Fruit fly (Drosophila melanogaster) whole organism, embryonic: ENCODE measurements around the gene CG13392.

Experiments used
- Bgb ChIP-seq: fragments of 200-800 bp; sonication (Bioruptor generic); IDR thresholded peaks from 2 replicates; pipeline ENCODE4 v1.3.6; 2022; ENCODE audit warnings: missing biosample characterization, missing genetic modification characterization; ENCODE audit not compliant: partially characterized antibody
- CG10209 ChIP-seq: fragments of 200-800 bp; sonication (Bioruptor generic); optimal IDR thresholded peaks from 3 replicates; lab custom pipeline; 2017; ENCODE audit warnings: missing biosample characterization, mild to moderate bottlenecking, missing genetic modification characterization, missing genetic modification reagents
- CG10565 ChIP-seq: fragments of 200-800 bp; sonication (Bioruptor generic); optimal IDR thresholded peaks from 3 replicates; lab custom pipeline; 2016; ENCODE audit warnings: missing biosample characterization, mild to moderate bottlenecking, missing genetic modification characterization
- CG12659 ChIP-seq: fragments of 200-800 bp; sonication (Bioruptor generic); optimal IDR thresholded peaks from 3 replicates; lab custom pipeline; 2017; ENCODE audit warnings: mild to moderate bottlenecking, missing biosample characterization, missing genetic modification reagents, missing genetic modification characterization
- CG17361 ChIP-seq: fragments of 200-800 bp; sonication (Bioruptor generic); IDR thresholded peaks from 3 replicates; pipeline ENCODE4 v1.3.6; 2022; ENCODE audit warnings: missing biosample characterization, missing genetic modification characterization
- CG18619 ChIP-seq: fragments of 200-800 bp; sonication (Bioruptor generic); optimal IDR thresholded peaks from 3 replicates; lab custom pipeline; 2017; ENCODE audit warnings: missing biosample characterization, mild to moderate bottlenecking, missing genetic modification characterization
- CG2199 ChIP-seq: fragments of 200-800 bp; sonication (Bioruptor generic); IDR thresholded peaks from 3 replicates; pipeline ENCODE4 v1.3.6; 2022; ENCODE audit warnings: missing biosample characterization, missing genetic modification characterization
- CG2712 ChIP-seq: fragments of 200-800 bp; optimal IDR thresholded peaks from 3 replicates; lab custom pipeline; 2019; ENCODE audit warnings: missing biosample characterization, mild to moderate bottlenecking, missing genetic modification characterization, moderate library complexity
- CG32532 ChIP-seq: fragments of 200-800 bp; sonication (Bioruptor generic); IDR thresholded peaks from 2 replicates; pipeline ENCODE4 v1.3.6; 2022; ENCODE audit warnings: missing biosample characterization, missing genetic modification characterization
- CG34422 ChIP-seq: fragments of 200-800 bp; sonication (Bioruptor generic); IDR thresholded peaks from 3 replicates; pipeline ENCODE4 v1.3.6; 2022; ENCODE audit warnings: missing biosample characterization, missing genetic modification characterization
- CG3838 ChIP-seq: fragments of 200-800 bp; sonication (Bioruptor generic); optimal IDR thresholded peaks from 3 replicates; lab custom pipeline; 2016; ENCODE audit warnings: missing biosample characterization, missing genetic modification characterization
- CG4282 ChIP-seq: fragments of 200-800 bp; sonication (Bioruptor generic); optimal IDR thresholded peaks from 2 replicates; lab custom pipeline; 2016; ENCODE audit warnings: missing biosample characterization, missing genetic modification characterization
- CG5953 ChIP-seq: fragments of 200-800 bp; sonication (Bioruptor generic); IDR thresholded peaks from 2 replicates; pipeline ENCODE4 v1.3.6; 2022; ENCODE audit warnings: missing biosample characterization, missing genetic modification characterization
- CG6272 ChIP-seq: fragments of 200-800 bp; sonication (Bioruptor generic); IDR thresholded peaks from 2 replicates; pipeline ENCODE4 v1.3.6; 2022; ENCODE audit warnings: missing biosample characterization, missing genetic modification characterization
- CG6689 ChIP-seq: fragments of 200-800 bp; sonication (Bioruptor generic); IDR thresholded peaks from 2 replicates; pipeline ENCODE4 v1.3.6; 2022; ENCODE audit warnings: missing biosample characterization, missing genetic modification characterization
- CG7372 ChIP-seq: fragments of 200-800 bp; sonication (Bioruptor generic); IDR thresholded peaks from 2 replicates; pipeline ENCODE4 v1.3.6; 2022; ENCODE audit warnings: missing biosample characterization, missing genetic modification characterization
- CG7987 ChIP-seq: fragments of 200-800 bp; sonication (Bioruptor generic); optimal IDR thresholded peaks from 2 replicates; lab custom pipeline; 2018; ENCODE audit warnings: missing biosample characterization, mild to moderate bottlenecking, missing genetic modification characterization, moderate library complexity
- Camta ChIP-seq: fragments of 200-800 bp; sonication (Bioruptor generic); optimal IDR thresholded peaks from 2 replicates; lab custom pipeline; 2016; ENCODE audit warnings: missing biosample characterization, missing genetic modification characterization
- D19A ChIP-seq: fragments of 200-800 bp; optimal IDR thresholded peaks from 3 replicates; lab custom pipeline; 2019; ENCODE audit warnings: missing biosample characterization, mild to moderate bottlenecking, missing genetic modification characterization, moderate library complexity
- D19B ChIP-seq: fragments of 200-800 bp; sonication (Bioruptor generic); optimal IDR thresholded peaks from 2 replicates; lab custom pipeline; 2017; ENCODE audit warnings: missing biosample characterization, mild to moderate bottlenecking, missing genetic modification characterization
- Dad ChIP-seq: fragments of 200-800 bp; sonication (Bioruptor generic); optimal IDR thresholded peaks from 3 replicates; lab custom pipeline; 2016; ENCODE audit warnings: missing biosample characterization, missing genetic modification characterization
- Ets97D ChIP-seq: fragments of 200-800 bp; sonication (Bioruptor generic); optimal IDR thresholded peaks from 3 replicates; lab custom pipeline; 2016; ENCODE audit warnings: missing biosample characterization, missing genetic modification characterization
- Hand ChIP-seq: fragments of 200-800 bp; sonication (Bioruptor generic); optimal IDR thresholded peaks from 2 replicates; lab custom pipeline; 2017; ENCODE audit warnings: mild to moderate bottlenecking, missing biosample characterization, missing genetic modification reagents, missing genetic modification characterization
- Hey ChIP-seq: fragments of 200-800 bp; sonication (Bioruptor generic); optimal IDR thresholded peaks from 3 replicates; lab custom pipeline; 2018; ENCODE audit warnings: missing biosample characterization, mild to moderate bottlenecking, missing genetic modification characterization
- Hmx ChIP-seq: fragments of 200-800 bp; sonication (Bioruptor generic); optimal IDR thresholded peaks from 2 replicates; lab custom pipeline; 2016; ENCODE audit warnings: missing biosample characterization, missing genetic modification characterization
- Hr51 ChIP-seq, 2 experiments: fragments of 200-800 bp; sonication (Bioruptor generic); optimal IDR thresholded peaks; 2 replicates in 1 of 2; 3 replicates in 1 of 2; lab custom pipeline; 2016 to 2018; ENCODE audit warnings: missing biosample characterization in 2 of 2, missing genetic modification characterization in 2 of 2, mild to moderate bottlenecking in 1 of 2, moderate library complexity in 1 of 2
- MESR4 ChIP-seq: fragments of 200-800 bp; sonication (Bioruptor generic); optimal IDR thresholded peaks from 2 replicates; lab custom pipeline; 2018; ENCODE audit warnings: missing biosample characterization, mild to moderate bottlenecking, missing genetic modification characterization, moderate library complexity
- Mrtf ChIP-seq: fragments of 200-800 bp; sonication (Bioruptor generic); IDR thresholded peaks from 3 replicates; pipeline ENCODE4 v1.3.6; 2022; ENCODE audit warnings: missing biosample characterization, missing genetic modification characterization
- NC2β ChIP-seq: fragments of 200-800 bp; sonication (Bioruptor generic); optimal IDR thresholded peaks from 2 replicates; lab custom pipeline; 2016; ENCODE audit warnings: missing biosample characterization, missing genetic modification characterization
- NfI ChIP-seq: fragments of 200-800 bp; sonication (Bioruptor generic); optimal IDR thresholded peaks from 3 replicates; lab custom pipeline; 2018; ENCODE audit warnings: missing biosample characterization, mild to moderate bottlenecking, missing genetic modification characterization, moderate library complexity
- Optix ChIP-seq: fragments of 200-800 bp; sonication (Bioruptor generic); IDR thresholded peaks from 3 replicates; pipeline ENCODE4 v1.3.6; 2022; ENCODE audit warnings: missing biosample characterization, missing genetic modification characterization
- Xbp1 ChIP-seq: fragments of 200-800 bp; sonication (Bioruptor generic); optimal IDR thresholded peaks from 3 replicates; lab custom pipeline; 2016; ENCODE audit warnings: missing biosample characterization, mild to moderate bottlenecking, missing genetic modification characterization
- ac ChIP-seq: fragments of 200-800 bp; sonication (Bioruptor generic); optimal IDR thresholded peaks from 3 replicates; lab custom pipeline; 2017; ENCODE audit warnings: missing biosample characterization, mild to moderate bottlenecking, missing genetic modification characterization
- crc ChIP-seq: fragments of 200-800 bp; sonication (Bioruptor generic); optimal IDR thresholded peaks from 2 replicates; lab custom pipeline; 2016; ENCODE audit warnings: missing biosample characterization, missing genetic modification characterization
- da ChIP-seq: fragments of 200-800 bp; sonication (Bioruptor generic); optimal IDR thresholded peaks from 2 replicates; lab custom pipeline; 2016; ENCODE audit warnings: missing biosample characterization, missing genetic modification characterization
- dimm ChIP-seq: fragments of 200-800 bp; sonication (Bioruptor generic); IDR thresholded peaks from 2 replicates; pipeline ENCODE4 v1.3.6; 2022; ENCODE audit warnings: missing biosample characterization, missing genetic modification characterization
- dm ChIP-seq: fragments of 200-800 bp; sonication (Bioruptor generic); optimal IDR thresholded peaks from 3 replicates; lab custom pipeline; 2016; ENCODE audit warnings: missing biosample characterization, missing genetic modification characterization
- fu2 ChIP-seq: fragments of 200-800 bp; sonication (Bioruptor generic); optimal IDR thresholded peaks from 2 replicates; lab custom pipeline; 2016; ENCODE audit warnings: missing biosample characterization, missing genetic modification characterization
- gce ChIP-seq: fragments of 200-800 bp; sonication (Bioruptor generic); IDR thresholded peaks from 3 replicates; pipeline ENCODE4 v1.3.6; 2022; ENCODE audit warnings: missing biosample characterization, missing genetic modification characterization
- gem ChIP-seq: fragments of 200-800 bp; sonication (Bioruptor generic); optimal IDR thresholded peaks from 2 replicates; lab custom pipeline; 2019; ENCODE audit warnings: missing biosample characterization, mild to moderate bottlenecking, missing genetic modification characterization, moderate library complexity
- grau ChIP-seq: fragments of 200-800 bp; optimal IDR thresholded peaks from 3 replicates; lab custom pipeline; 2019; ENCODE audit warnings: missing biosample characterization, mild to moderate bottlenecking, missing genetic modification characterization, moderate library complexity
- hb ChIP-seq: fragments of 200-800 bp; sonication (Bioruptor generic); IDR thresholded peaks from 3 replicates; pipeline ENCODE4 v1.3.6; 2022; ENCODE audit warnings: missing biosample characterization, missing genetic modification characterization; ENCODE audit not compliant: partially characterized antibody
- hbn ChIP-seq: fragments of 200-800 bp; sonication (Bioruptor generic); IDR thresholded peaks from 2 replicates; pipeline ENCODE4 v1.3.6; 2022; ENCODE audit warnings: missing biosample characterization, missing genetic modification characterization; ENCODE audit not compliant: partially characterized antibody
- hkb ChIP-seq, 2 experiments: fragments of 200-800 bp in 1 of 2; fragments of >200 bp in 1 of 2; sonication (Bioruptor generic) in 1 of 2; IDR thresholded peaks in 1 of 2; optimal IDR thresholded peaks in 1 of 2; 2 replicates each; pipeline versions ENCODE4 v1.3.6 to Lab custom; 2017 to 2022; ENCODE audit warnings: missing biosample characterization in 1 of 2, missing genetic modification characterization in 1 of 2
- nom ChIP-seq: fragments of 200-800 bp; sonication (Bioruptor generic); optimal IDR thresholded peaks from 2 replicates; lab custom pipeline; 2017; ENCODE audit warnings: missing biosample characterization, missing genetic modification characterization, mild to moderate bottlenecking, moderate library complexity, missing genetic modification reagents
- pb ChIP-seq: fragments of 200-800 bp; sonication (Bioruptor generic); optimal IDR thresholded peaks from 3 replicates; lab custom pipeline; 2016; ENCODE audit warnings: missing biosample characterization, missing genetic modification characterization
- pros ChIP-seq: fragments of 200-800 bp; sonication (Bioruptor generic); optimal IDR thresholded peaks from 3 replicates; lab custom pipeline; 2019; ENCODE audit warnings: missing biosample characterization, mild to moderate bottlenecking, missing genetic modification characterization, moderate library complexity
- sens ChIP-seq: fragments of 200-800 bp; sonication (Bioruptor generic); peaks from one replicate; lab custom pipeline; 2016; ENCODE audit warnings: missing biosample characterization, missing genetic modification characterization
- sim ChIP-seq: fragments of 200-800 bp; sonication (Bioruptor generic); IDR thresholded peaks from 2 replicates; pipeline ENCODE4 v1.3.6; 2022; ENCODE audit warnings: missing biosample characterization, missing genetic modification characterization

Gene CG13392

DNA sequence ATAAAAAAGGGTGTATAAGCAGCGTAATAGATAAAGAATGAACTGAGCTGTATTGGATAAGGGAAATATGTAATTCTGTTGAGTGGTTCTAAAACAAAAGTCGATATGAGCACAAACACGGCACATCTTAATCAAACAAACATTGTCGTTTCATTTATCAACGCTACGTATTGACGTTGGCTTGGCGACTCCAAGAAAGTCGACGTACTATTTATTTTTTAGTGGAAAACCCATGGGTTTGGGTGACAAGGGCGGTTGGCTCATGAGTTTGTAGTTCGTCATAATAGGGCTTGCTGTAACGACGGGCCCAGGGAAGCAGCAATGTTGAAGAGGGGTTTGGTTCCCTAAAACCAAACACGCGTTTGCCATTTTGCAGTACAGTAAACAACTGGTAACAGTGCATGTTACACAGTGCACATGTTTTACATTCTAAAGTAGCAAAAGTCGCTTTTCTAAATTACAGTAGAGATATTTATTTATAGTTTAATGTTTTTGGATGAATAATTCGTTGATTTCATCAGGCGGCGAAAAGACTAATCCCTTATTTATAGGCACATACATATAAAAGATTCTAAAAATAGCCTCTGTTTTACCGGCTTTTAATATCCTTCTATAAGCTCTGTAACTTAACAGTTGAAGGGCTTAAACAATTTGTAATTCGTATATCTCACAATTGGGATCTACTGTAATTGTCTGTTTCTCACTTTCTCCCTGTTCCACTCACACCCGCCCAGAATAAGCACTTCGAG lies 21.2 kb downstream of the CG13392 start (continued):
- TF ChIP-seq da (GFP tag; lab: Kevin White, UChicago), result no peak
- no peak for TF ChIP-seq Mrtf (GFP tag; lab: Robert Waterston, UW)
- TF ChIP-seq sim (GFP tag; lab: Robert Waterston, UW), result no peak
- TF ChIP-seq Hmx (GFP tag; lab: Kevin White, UChicago), result peak; percentile 19
- peak in 1 of 2 experiments; percentile 7 for TF ChIP-seq Hr51 (GFP tag; optimal IDR thresholded peaks at IDR 0.05; lab: Kevin White, UChicago)
- TF ChIP-seq Optix, result no peak
- TF ChIP-seq NC2β (GFP tag; lab: Kevin White, UChicago), result no peak
- no peak for TF ChIP-seq hb (GFP tag; lab: Robert Waterston, UW)
- TF ChIP-seq pros (GFP tag; lab: Kevin White, UChicago), result peak; percentile 51
- no peak for TF ChIP-seq D19A (tag; lab: Kevin White, UChicago)
- TF ChIP-seq CG6689 (GFP tag; lab: Robert Waterston, UW), result no peak
- peak; percentile 87 for TF ChIP-seq grau (tag; lab: Kevin White, UChicago)
- TF ChIP-seq CG18619, result no peak
- no peak for TF ChIP-seq NfI (GFP tag; lab: Kevin White, UChicago)
- TF ChIP-seq Dad (GFP tag; lab: Kevin White, UChicago), result no peak
- TF ChIP-seq CG3838, result no peak
- TF ChIP-seq MESR4 (GFP tag; lab: Kevin White, UChicago), result no peak
- TF ChIP-seq dm (GFP tag; lab: Kevin White, UChicago), result no peak
- peak; percentile 16 for TF ChIP-seq CG10209
- no peak for TF ChIP-seq fu2 (GFP tag; lab: Kevin White, UChicago)
- TF ChIP-seq gem, result peak; percentile 55
- TF ChIP-seq CG17361 (GFP tag; lab: Robert Waterston, UW), result peak; percentile 35; the same call in 2 of the 3 replicates
- no peak for TF ChIP-seq Bgb
- TF ChIP-seq Camta, result no peak
- TF ChIP-seq Ets97D, result peak; percentile 19
- TF ChIP-seq D19B (GFP tag; lab: Kevin White, UChicago), result no peak
- no peak for TF ChIP-seq CG10565 (GFP tag; lab: Kevin White, UChicago)
- no peak for TF ChIP-seq gce (GFP tag; lab: Robert Waterston, UW)
- no peak for TF ChIP-seq dimm (GFP tag; lab: Robert Waterston, UW)
- TF ChIP-seq CG6272 (GFP tag; lab: Robert Waterston, UW), result no peak
- no peak for TF ChIP-seq CG34422 (GFP tag; lab: Robert Waterston, UW)
- peak; percentile 59 for TF ChIP-seq CG2712 (tag; lab: Kevin White, UChicago)
- no peak for TF ChIP-seq CG4282 (GFP tag; lab: Kevin White, UChicago)
- peak; percentile 28; the same call in 1 of the 2 replicates for TF ChIP-seq CG32532 (GFP tag; lab: Robert Waterston, UW)
- peak; percentile 20 for TF ChIP-seq CG12659 (GFP tag; lab: Kevin White, UChicago)
- TF ChIP-seq crc (GFP tag; lab: Kevin White, UChicago), result peak; percentile 4
- no peak for TF ChIP-seq CG5953 (GFP tag; lab: Robert Waterston, UW)
- TF ChIP-seq nom (GFP tag; lab: Kevin White, UChicago), result peak; percentile 2
- no peak for TF ChIP-seq ac
- TF ChIP-seq CG7372 (GFP tag; lab: Robert Waterston, UW), result no peak
- no peak for TF ChIP-seq Hand
- TF ChIP-seq pb (GFP tag; lab: Kevin White, UChicago), result no peak
- TF ChIP-seq Hey, result no peak
- TF ChIP-seq hkb (optimal IDR thresholded peaks at IDR 0.05; lab: Kevin White, UChicago), result no peak
- TF ChIP-seq hkb (GFP tag; IDR thresholded peaks at IDR 0.05; lab: Robert Waterston, UW), result no peak
- peak; percentile 2 for TF ChIP-seq CG7987 (GFP tag; lab: Kevin White, UChicago)
- TF ChIP-seq sens (GFP tag; lab: Kevin White, UChicago), result peak; percentile 82
- no peak for TF ChIP-seq hbn (GFP tag; lab: Robert Waterston, UW)
- peak; percentile 23 for TF ChIP-seq Xbp1
- TF ChIP-seq CG2199 (GFP tag; lab: Robert Waterston, UW), result peak; percentile 38; the same call in 1 of the 3 replicates
